Worm (Caenorhabditis elegans) whole organism, L3 larva: ENCODE results near the gene C33D9.10.

ENCODE experiments used
- ama-1 ChIP-seq: fragments of 150-350 bp; optimal IDR thresholded peaks from 2 replicates; lab custom pipeline; 2018
- ceh-16 ChIP-seq: sonication (generic microtip); optimal IDR thresholded peaks from 2 replicates; lab custom pipeline; 2017; ENCODE audit warnings: missing biosample characterization, missing genetic modification characterization
- egl-27 ChIP-seq: sonication (generic microtip); optimal IDR thresholded peaks from 4 replicates; lab custom pipeline; 2017; ENCODE audit warnings: missing biosample characterization, missing genetic modification reagents, missing genetic modification characterization
- jun-1 ChIP-seq: fragments of 150-350 bp; optimal IDR thresholded peaks from 2 replicates; lab custom pipeline; 2014; ENCODE audit warnings: missing biosample characterization, missing genetic modification reagents, missing genetic modification characterization
- lin-15B ChIP-seq: fragments of 150-350 bp; optimal IDR thresholded peaks from 2 replicates; lab custom pipeline; 2014; ENCODE audit warnings: missing biosample characterization, missing genetic modification characterization
- nfya-1 ChIP-seq: sonication (generic microtip); optimal IDR thresholded peaks from 2 replicates; lab custom pipeline; 2017; ENCODE audit warnings: missing genetic modification characterization, mild to moderate bottlenecking, missing compliant biosample characterization, antibody characterized with exemption, moderate library complexity; ENCODE audit not compliant: insufficient read depth
- unc-39 ChIP-seq: sonication (generic microtip); optimal IDR thresholded peaks from 4 replicates; lab custom pipeline; 2017; ENCODE audit warnings: missing biosample characterization, missing genetic modification characterization

- TF ChIP-seq ceh-16 (no peak), egl-27 (tag; lab: Kevin White, UChicago) (no peak), lin-15B (tag; lab: Kevin White, UChicago) (no peak), nfya-1 (tag; lab: Kevin White, UChicago) (no peak), unc-39 (no peak), jun-1 (tag; lab: Kevin White, UChicago) (no peak), ama-1 (lab: Kevin White, UChicago) (no peak)
Measured at ce11 chrIV:8764567-8764966, 23.4 kb downstream of the C33D9.10 start, which contains the start of gene cdc-50.B.
